Worm (Caenorhabditis elegans): ENCODE measurements around the gene smf-3.

Gene smf-3

DNA sequence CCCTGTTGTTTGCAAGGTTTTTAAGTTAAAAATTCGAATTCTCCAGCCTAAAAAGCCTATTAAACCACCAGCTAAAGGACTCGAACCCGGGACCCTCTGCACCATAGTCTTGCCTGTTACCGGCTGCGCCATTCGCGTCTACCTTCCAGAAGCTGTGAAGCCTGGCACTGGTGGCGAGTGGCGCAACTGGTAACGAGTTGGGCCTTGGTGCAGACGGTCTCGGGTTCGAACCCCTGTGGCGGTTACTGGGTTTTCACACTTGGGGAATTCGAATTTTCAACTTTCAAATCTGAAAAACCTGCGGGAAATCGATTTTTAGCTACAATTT lies 15.8 kb upstream of the smf-3 start:
- no peak for TF ChIP-seq lin-13 (tag; optimal IDR thresholded peaks at IDR 0.05)
- TF ChIP-seq sem-2 (GFP tag; optimal IDR thresholded peaks at IDR 0.05) = no peak
- TF ChIP-seq blmp-1 (tag; optimal IDR thresholded peaks at IDR 0.05) = no peak
- TF ChIP-seq drap-1 (GFP tag; optimal IDR thresholded peaks at IDR 0.05) = no peak
- TF ChIP-seq flh-1 (GFP tag; optimal IDR thresholded peaks at IDR 0.05) = no peak
- no peak for TF ChIP-seq mab-5 (tag; optimal IDR thresholded peaks at IDR 0.05)
- TF ChIP-seq snpc-4 (tag; optimal IDR thresholded peaks at IDR 0.05) = no peak
- TF ChIP-seq sptf-1 (tag; optimal IDR thresholded peaks at IDR 0.05) = no peak

DNA sequence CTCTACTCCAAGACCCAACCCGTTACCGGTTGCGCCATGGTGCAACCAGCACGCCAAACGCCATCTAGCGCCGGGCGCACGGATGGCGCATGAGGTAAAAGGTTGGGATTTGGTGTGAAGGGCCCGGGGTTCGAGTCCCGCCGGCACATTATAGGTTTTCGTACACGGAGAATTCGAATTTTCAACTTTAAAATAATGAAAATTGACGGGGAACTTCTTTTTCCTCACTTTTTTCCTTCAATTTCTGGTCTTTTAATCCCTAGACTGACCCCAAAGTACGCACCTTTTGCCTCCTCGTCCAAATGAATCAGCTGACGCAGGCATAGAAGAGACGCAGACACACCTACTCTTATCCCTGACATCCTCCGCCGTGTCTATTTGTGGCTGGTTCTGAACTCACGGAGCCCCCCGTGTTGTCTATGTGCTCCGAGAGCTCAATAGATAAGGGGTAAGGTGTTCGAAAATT lies 15.1 kb upstream of the smf-3 start:
- no peak for TF ChIP-seq mab-5 (tag; optimal IDR thresholded peaks at IDR 0.05)
- no peak for TF ChIP-seq unc-62 (GFP tag; optimal IDR thresholded peaks at IDR 0.05)
- TF ChIP-seq hlh-1 (tag; optimal IDR thresholded peaks at IDR 0.05) = peak; percentile 88
- TF ChIP-seq unc-120 (tag; optimal IDR thresholded peaks at IDR 0.05; ENCODE audit: poor library complexity, severe bottlenecking) = peak; percentile 82

DNA sequence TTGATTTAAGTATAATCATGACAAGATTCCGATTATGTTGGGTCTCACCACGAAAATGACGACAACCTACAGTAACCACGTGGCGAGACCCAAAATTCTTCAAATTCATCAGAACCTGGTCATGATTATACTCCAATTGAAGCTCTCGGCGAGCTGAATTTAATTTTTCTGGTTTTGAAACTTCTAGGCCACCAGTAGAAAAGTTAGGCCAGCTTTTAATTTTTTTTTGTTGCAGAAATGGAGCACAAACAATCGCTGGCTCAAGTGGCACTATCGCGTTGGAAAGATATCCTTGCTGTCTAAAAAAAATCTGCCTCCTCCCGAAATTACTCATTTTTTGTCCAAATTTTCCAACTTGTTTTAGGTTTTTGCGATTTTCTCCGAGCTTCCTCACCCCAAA lies 12.1 kb upstream of the smf-3 start:
- no peak for TF ChIP-seq nhr-76 (tag; optimal IDR thresholded peaks at IDR 0.05)

DNA sequence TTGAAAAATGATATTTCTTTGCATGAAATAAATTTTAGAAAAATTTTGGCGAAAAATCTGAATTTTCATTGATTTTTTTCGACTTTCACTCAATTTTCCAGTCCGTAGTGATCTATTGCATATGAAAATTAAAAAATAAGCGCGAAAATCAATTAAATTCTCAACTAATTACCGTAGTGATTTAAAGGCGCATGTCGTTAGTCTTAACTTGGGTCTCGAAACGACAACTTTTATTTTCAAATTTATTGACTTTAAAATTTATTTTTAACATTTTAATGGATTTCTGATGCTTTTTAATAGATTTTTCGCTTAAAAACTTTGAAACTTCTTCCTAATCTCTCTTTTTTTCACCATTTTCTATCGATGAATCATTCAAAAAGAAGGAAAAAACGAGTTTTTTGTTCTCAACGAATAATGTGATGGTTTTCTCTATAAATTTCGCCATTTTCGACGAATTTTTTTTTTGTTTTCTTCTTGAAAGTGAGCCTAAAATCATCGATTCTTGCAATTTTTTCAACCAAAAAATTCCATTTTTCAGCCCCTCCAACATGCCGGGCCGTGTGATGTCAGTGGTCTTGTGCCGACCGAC lies 11.1 kb upstream of the smf-3 start, which contains the start of gene vamp-7:
TSS of gene vamp-7 (plus strand) at position 539 of the 589 bp plus-strand sequence.
- no peak for TF ChIP-seq ceh-43 (GFP tag; optimal IDR thresholded peaks at IDR 0.05)
- no peak for TF ChIP-seq flh-1 (GFP tag; optimal IDR thresholded peaks at IDR 0.05)
- no peak for TF ChIP-seq mep-1 (tag; optimal IDR thresholded peaks at IDR 0.05)
- TF ChIP-seq nhr-2 (tag; optimal IDR thresholded peaks at IDR 0.05) = no peak
- no peak for TF ChIP-seq cnd-1 (tag; optimal IDR thresholded peaks at IDR 0.05)
- no peak for TF ChIP-seq ham-2 (GFP tag; optimal IDR thresholded peaks at IDR 0.05)
- TF ChIP-seq bed-3 (GFP tag; optimal IDR thresholded peaks at IDR 0.05) = no peak
- no peak for TF ChIP-seq nhr-28 (tag; optimal IDR thresholded peaks at IDR 0.05)
- TF ChIP-seq mab-5 (tag; optimal IDR thresholded peaks at IDR 0.05) = no peak
- no peak for TF ChIP-seq ceh-39 (tag; optimal IDR thresholded peaks at IDR 0.05)
- no peak for TF ChIP-seq unc-39 (tag; optimal IDR thresholded peaks at IDR 0.05)
- no peak for TF ChIP-seq nhr-237 (tag; optimal IDR thresholded peaks at IDR 0.05)
- TF ChIP-seq lin-13 (tag; optimal IDR thresholded peaks at IDR 0.05) = no peak

DNA sequence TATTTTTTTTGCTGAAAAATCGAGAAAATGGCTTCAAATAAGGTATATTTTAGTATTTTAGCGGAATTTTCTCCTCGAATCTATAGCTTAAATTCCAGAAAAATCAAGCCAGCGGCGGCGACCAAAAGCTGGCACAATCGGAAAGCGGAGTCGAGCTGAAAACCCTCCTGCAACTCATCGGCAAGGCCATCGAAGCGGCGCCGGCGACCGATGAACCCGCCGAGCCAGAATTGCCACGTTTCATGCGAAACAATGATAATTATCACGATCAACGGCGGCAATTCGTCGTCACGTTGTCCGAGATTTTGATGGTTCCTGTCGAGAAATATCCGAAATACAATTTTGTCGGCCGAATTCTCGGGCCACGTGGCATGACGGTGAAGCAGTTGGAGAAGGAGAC lies 8.3 kb upstream of the smf-3 start, which contains the start of gene Y69A2AR.32:
TSS of gene Y69A2AR.32 (plus strand) at position 28 of the 400 bp plus-strand sequence.
- TF ChIP-seq hlh-1 (tag; optimal IDR thresholded peaks at IDR 0.05) = no peak
- no peak for TF ChIP-seq ces-1 (GFP tag; optimal IDR thresholded peaks at IDR 0.05)
- TF ChIP-seq ztf-11 (tag; optimal IDR thresholded peaks at IDR 0.05) = no peak
- TF ChIP-seq ceh-83 (GFP tag; optimal IDR thresholded peaks at IDR 0.05) = no peak
- no peak for TF ChIP-seq blmp-1 (tag; optimal IDR thresholded peaks at IDR 0.05)
- TF ChIP-seq elt-3 (tag; optimal IDR thresholded peaks at IDR 0.05) = no peak
- TF ChIP-seq unc-62 (GFP tag; optimal IDR thresholded peaks at IDR 0.05) = no peak
- no peak for TF ChIP-seq cnd-1 (tag; optimal IDR thresholded peaks at IDR 0.05)
- no peak for TF ChIP-seq unc-120 (tag; optimal IDR thresholded peaks at IDR 0.05; ENCODE audit: poor library complexity, severe bottlenecking)
- TF ChIP-seq nhr-28 (tag; optimal IDR thresholded peaks at IDR 0.05) = no peak
- TF ChIP-seq lsy-2 (tag; optimal IDR thresholded peaks at IDR 0.05) = no peak
- no peak for TF ChIP-seq ceh-39 (tag; optimal IDR thresholded peaks at IDR 0.05)
- no peak for TF ChIP-seq mep-1 (tag; optimal IDR thresholded peaks at IDR 0.05)

ce11 chrIV:2610974-2611373 lies 7.7 kb upstream of the smf-3 start:
- no peak for TF ChIP-seq mab-5 (tag; optimal IDR thresholded peaks at IDR 0.05)
- TF ChIP-seq lin-13 (tag; optimal IDR thresholded peaks at IDR 0.05) = no peak
- no peak for TF ChIP-seq unc-62 (GFP tag; optimal IDR thresholded peaks at IDR 0.05)
- TF ChIP-seq hlh-1 (tag; optimal IDR thresholded peaks at IDR 0.05) = no peak
- no peak for TF ChIP-seq ztf-11 (tag; optimal IDR thresholded peaks at IDR 0.05)

DNA sequence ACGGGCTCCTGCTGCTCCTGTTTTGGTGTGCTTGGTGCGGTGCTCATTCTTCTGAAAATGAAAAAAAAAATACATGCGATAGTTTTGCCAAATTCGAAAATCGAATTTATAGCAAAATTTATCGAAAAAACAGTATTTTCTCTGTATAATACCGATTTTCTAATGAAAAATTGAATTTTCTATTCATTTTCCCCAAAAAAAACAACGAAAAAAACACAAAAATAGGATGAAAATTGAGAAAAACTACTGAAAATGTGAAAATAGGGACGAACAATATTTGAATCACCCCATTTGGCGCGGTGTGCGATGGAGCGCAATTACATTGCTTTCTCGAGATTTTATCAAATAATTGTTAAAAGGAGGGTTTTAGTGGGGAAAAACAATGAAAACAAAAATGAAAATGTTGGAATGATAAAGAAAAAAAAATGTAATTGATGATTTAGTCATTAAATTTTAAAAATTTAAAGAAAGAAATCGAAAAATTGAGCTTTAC lies 5.6 kb upstream of the smf-3 start, which contains the start of gene Y69A2AR.28:
TSS of gene Y69A2AR.28 (minus strand) at position 51 of the 493 bp plus-strand sequence.
- TF ChIP-seq lin-32 (GFP tag; optimal IDR thresholded peaks at IDR 0.05) (no peak), hlh-1 (tag; optimal IDR thresholded peaks at IDR 0.05) (no peak), elt-1 (tag; optimal IDR thresholded peaks at IDR 0.05; ENCODE audit: borderline replicate concordance, insufficient read depth) (no peak), unc-120 (tag; optimal IDR thresholded peaks at IDR 0.05; ENCODE audit: poor library complexity, severe bottlenecking) (peak; percentile 88), bed-3 (GFP tag; optimal IDR thresholded peaks at IDR 0.05) (no peak)

Measured in whole organism, mixed stage, embryonic.